Worm (Caenorhabditis elegans) whole organism, mixed stage, embryonic: ENCODE measurements around the gene apd-3.
A peak's percentile ranks its signal among the peaks of the same experiment; 100 is the strongest.

Source experiments
- M03D4.4 ChIP-seq: sonication (generic microtip); optimal IDR thresholded peaks from 2 replicates; lab custom pipeline; 2017; ENCODE audit warnings: mild to moderate bottlenecking, missing genetic modification characterization, missing compliant biosample characterization
- bed-3 ChIP-seq: fragments of 200-800 bp; sonication (Bioruptor generic); optimal IDR thresholded peaks from 3 replicates; lab custom pipeline; 2018; ENCODE audit warnings: mild to moderate bottlenecking, missing genetic modification characterization, moderate library complexity, missing compliant biosample characterization
- blmp-1 ChIP-seq: fragments of 150-350 bp; optimal IDR thresholded peaks from 2 replicates; lab custom pipeline; 2014; ENCODE audit warnings: missing biosample characterization, missing genetic modification characterization
- ceh-39 ChIP-seq: fragments of 150-350 bp; optimal IDR thresholded peaks from 2 replicates; lab custom pipeline; 2014; ENCODE audit warnings: missing biosample characterization, missing genetic modification characterization
- ceh-43 ChIP-seq: fragments of 200-800 bp; sonication (Bioruptor generic); optimal IDR thresholded peaks from 2 replicates; lab custom pipeline; 2018; ENCODE audit warnings: mild to moderate bottlenecking, missing genetic modification characterization, moderate library complexity, missing compliant biosample characterization
- ceh-83 ChIP-seq: fragments of 200-800 bp; sonication (Bioruptor generic); optimal IDR thresholded peaks from 2 replicates; lab custom pipeline; 2018; ENCODE audit warnings: mild to moderate bottlenecking, missing genetic modification characterization, missing compliant biosample characterization
- ces-1 ChIP-seq: fragments of 150-350 bp; optimal IDR thresholded peaks from 2 replicates; lab custom pipeline; 2014; ENCODE audit warnings: missing biosample characterization, missing genetic modification reagents, missing genetic modification characterization
- cnd-1 ChIP-seq: fragments of 200-800 bp; sonication (Bioruptor generic); optimal IDR thresholded peaks from 2 replicates; lab custom pipeline; 2018; ENCODE audit warnings: mild to moderate bottlenecking, missing genetic modification characterization, missing compliant biosample characterization
- drap-1 ChIP-seq: fragments of 200-800 bp; sonication (Bioruptor generic); optimal IDR thresholded peaks from 3 replicates; lab custom pipeline; 2018; ENCODE audit warnings: mild to moderate bottlenecking, missing genetic modification characterization, missing compliant biosample characterization
- elt-1 ChIP-seq: sonication (generic microtip); optimal IDR thresholded peaks from 2 replicates; lab custom pipeline; 2017; ENCODE audit warnings: missing genetic modification characterization, mild to moderate bottlenecking, missing compliant biosample characterization, antibody characterized with exemption, moderate library complexity, borderline replicate concordance; ENCODE audit not compliant: insufficient read depth
- elt-3 ChIP-seq: fragments of 150-350 bp; optimal IDR thresholded peaks from 2 replicates; lab custom pipeline; 2014; ENCODE audit warnings: missing biosample characterization, missing genetic modification characterization
- ham-2 ChIP-seq: fragments of 200-800 bp; sonication (Bioruptor generic); optimal IDR thresholded peaks from 2 replicates; lab custom pipeline; 2018; ENCODE audit warnings: mild to moderate bottlenecking, missing genetic modification characterization, missing compliant biosample characterization
- hlh-1 ChIP-seq: fragments of 150-350 bp; optimal IDR thresholded peaks from 2 replicates; lab custom pipeline; 2014; ENCODE audit warnings: missing biosample characterization, missing genetic modification reagents, missing genetic modification characterization
- lin-13 ChIP-seq: fragments of 150-350 bp; optimal IDR thresholded peaks from 2 replicates; lab custom pipeline; 2014; ENCODE audit warnings: missing biosample characterization, missing genetic modification characterization
- lin-32 ChIP-seq: fragments of 200-800 bp; sonication (Bioruptor generic); optimal IDR thresholded peaks from 2 replicates; lab custom pipeline; 2018; ENCODE audit warnings: mild to moderate bottlenecking, missing genetic modification characterization, missing compliant biosample characterization
- lsy-2 ChIP-seq: fragments of 150-350 bp; optimal IDR thresholded peaks from 2 replicates; lab custom pipeline; 2014; ENCODE audit warnings: missing biosample characterization, missing genetic modification characterization
- mab-5 ChIP-seq: fragments of 150-350 bp; optimal IDR thresholded peaks from 2 replicates; lab custom pipeline; 2014; ENCODE audit warnings: missing biosample characterization, missing genetic modification characterization
- mep-1 ChIP-seq: fragments of 150-350 bp; optimal IDR thresholded peaks from 2 replicates; lab custom pipeline; 2017; ENCODE audit warnings: missing biosample characterization, missing genetic modification reagents, missing genetic modification characterization, inconsistent platforms
- mls-2 ChIP-seq: sonication (generic microtip); optimal IDR thresholded peaks from 2 replicates; lab custom pipeline; 2016; ENCODE audit warnings: mild to moderate bottlenecking, missing genetic modification characterization, moderate library complexity, missing compliant biosample characterization
- nhr-12 ChIP-seq: fragments of 150-350 bp; optimal IDR thresholded peaks from 2 replicates; lab custom pipeline; 2014; ENCODE audit warnings: missing biosample characterization, missing genetic modification characterization
- nhr-2 ChIP-seq: fragments of 150-350 bp; optimal IDR thresholded peaks from 2 replicates; lab custom pipeline; 2014; ENCODE audit warnings: missing biosample characterization, missing genetic modification characterization
- nhr-237 ChIP-seq: fragments of 150-350 bp; optimal IDR thresholded peaks from 2 replicates; lab custom pipeline; 2014; ENCODE audit warnings: missing biosample characterization, missing genetic modification characterization
- nhr-28 ChIP-seq: fragments of 150-350 bp; optimal IDR thresholded peaks from 2 replicates; lab custom pipeline; 2014; ENCODE audit warnings: missing biosample characterization, missing genetic modification characterization
- pha-4 ChIP-seq: fragments of 150-350 bp; optimal IDR thresholded peaks from 2 replicates; lab custom pipeline; 2018; ENCODE audit warnings: missing biosample characterization, missing genetic modification reagents, missing genetic modification characterization
- sem-2 ChIP-seq: fragments of 200-800 bp; sonication (Bioruptor generic); optimal IDR thresholded peaks from 2 replicates; lab custom pipeline; 2018; ENCODE audit warnings: mild to moderate bottlenecking, missing genetic modification characterization, missing compliant biosample characterization
- snpc-4 ChIP-seq: fragments of 150-350 bp; optimal IDR thresholded peaks from 2 replicates; lab custom pipeline; 2014; ENCODE audit warnings: missing biosample characterization, missing genetic modification characterization
- sptf-1 ChIP-seq: sonication (generic microtip); optimal IDR thresholded peaks from 2 replicates; lab custom pipeline; 2017; ENCODE audit warnings: mild to moderate bottlenecking, missing genetic modification characterization, moderate library complexity, missing compliant biosample characterization
- tbx-8 ChIP-seq: fragments of 200-800 bp; sonication (Bioruptor generic); optimal IDR thresholded peaks from 2 replicates; lab custom pipeline; 2018; ENCODE audit warnings: mild to moderate bottlenecking, missing genetic modification characterization, moderate library complexity, missing compliant biosample characterization
- unc-120 ChIP-seq: sonication (generic microtip); optimal IDR thresholded peaks from 2 replicates; lab custom pipeline; 2017; ENCODE audit warnings: missing genetic modification characterization, missing compliant biosample characterization; ENCODE audit not compliant: poor library complexity, severe bottlenecking
- unc-39 ChIP-seq: fragments of 150-350 bp; optimal IDR thresholded peaks from 2 replicates; lab custom pipeline; 2014; ENCODE audit warnings: missing biosample characterization, missing genetic modification characterization
- unc-62 ChIP-seq: fragments of 150-350 bp; optimal IDR thresholded peaks from 2 replicates; lab custom pipeline; 2014; ENCODE audit warnings: missing biosample characterization, missing genetic modification reagents, missing genetic modification characterization
- ztf-11 ChIP-seq: fragments of 150-350 bp; optimal IDR thresholded peaks from 2 replicates; lab custom pipeline; 2014; ENCODE audit warnings: missing biosample characterization, missing genetic modification characterization

The apd-3 gene

ce11 chrII:3567576-3567975 lies 21.3 kb upstream of the apd-3 start:
- TF ChIP-seq sem-2 (GFP tag; lab: Kevin White, UChicago) (peak; percentile 59), cnd-1 (tag; lab: Kevin White, UChicago) (peak; percentile 72), M03D4.4 (tag; lab: Kevin White, UChicago) (peak; percentile 68), drap-1 (GFP tag; lab: Kevin White, UChicago) (peak; percentile 52), sptf-1 (tag; lab: Kevin White, UChicago) (peak; percentile 58), ceh-43 (GFP tag; lab: Kevin White, UChicago) (peak; percentile 39), mls-2 (peak; percentile 4), lin-13 (tag; lab: Kevin White, UChicago) (peak; percentile 8), bed-3 (GFP tag; lab: Kevin White, UChicago) (peak; percentile 56), unc-120 (tag; lab: Kevin White, UChicago) (peak; percentile 60), ceh-83 (GFP tag; lab: Kevin White, UChicago) (peak; percentile 85), tbx-8 (peak; percentile 18), ham-2 (GFP tag; lab: Kevin White, UChicago) (peak; percentile 41)

ce11 chrII:3567066-3567465 lies 20.8 kb upstream of the apd-3 start:
- TF ChIP-seq lsy-2 (tag; lab: Kevin White, UChicago) (no peak), unc-62 (GFP tag; lab: Kevin White, UChicago) (no peak), hlh-1 (tag; lab: Kevin White, UChicago) (no peak), pha-4 (tag; lab: Kevin White, UChicago) (no peak), M03D4.4 (tag; lab: Kevin White, UChicago) (no peak), lin-32 (GFP tag; lab: Kevin White, UChicago) (no peak), nhr-237 (tag; lab: Kevin White, UChicago) (no peak), unc-39 (tag; lab: Kevin White, UChicago) (no peak), elt-1 (tag; lab: Kevin White, UChicago) (no peak), ceh-39 (tag; lab: Kevin White, UChicago) (no peak), nhr-2 (no peak), sptf-1 (tag; lab: Kevin White, UChicago) (no peak), ces-1 (GFP tag; lab: Kevin White, UChicago) (no peak), ztf-11 (tag; lab: Kevin White, UChicago) (no peak), mab-5 (tag; lab: Kevin White, UChicago) (no peak), mls-2 (no peak), blmp-1 (no peak), unc-120 (tag; lab: Kevin White, UChicago) (no peak), drap-1 (GFP tag; lab: Kevin White, UChicago) (no peak), cnd-1 (tag; lab: Kevin White, UChicago) (no peak)

- TF ChIP-seq ztf-11 (tag; lab: Kevin White, UChicago) = no peak
- no peak for TF ChIP-seq nhr-2
- TF ChIP-seq cnd-1 (tag; lab: Kevin White, UChicago) = no peak
- no peak for TF ChIP-seq unc-120 (tag; lab: Kevin White, UChicago)
- no peak for TF ChIP-seq elt-1 (tag; lab: Kevin White, UChicago)
- TF ChIP-seq elt-3 (tag; lab: Kevin White, UChicago) = no peak
- TF ChIP-seq pha-4 (tag; lab: Kevin White, UChicago) = no peak
- no peak for TF ChIP-seq M03D4.4 (tag; lab: Kevin White, UChicago)
- no peak for TF ChIP-seq nhr-12
- TF ChIP-seq lin-32 (GFP tag; lab: Kevin White, UChicago) = no peak
- no peak for TF ChIP-seq nhr-28 (tag; lab: Kevin White, UChicago)
- TF ChIP-seq drap-1 (GFP tag; lab: Kevin White, UChicago) = no peak
- TF ChIP-seq sptf-1 (tag; lab: Kevin White, UChicago) = no peak
Observed at ce11 chrII:3562419-3562818, 16.2 kb upstream of the apd-3 start, which contains the start of gene W10G11.3. Gene W10G11.3 (minus strand): TSS chrII:3562519.

- TF ChIP-seq snpc-4 (tag; lab: Kevin White, UChicago) (no peak), nhr-2 (no peak), lin-32 (GFP tag; lab: Kevin White, UChicago) (no peak), mab-5 (tag; lab: Kevin White, UChicago) (no peak), drap-1 (GFP tag; lab: Kevin White, UChicago) (no peak), mep-1 (tag; lab: Kevin White, UChicago) (no peak), nhr-237 (tag; lab: Kevin White, UChicago) (no peak), elt-3 (tag; lab: Kevin White, UChicago) (no peak), pha-4 (tag; lab: Kevin White, UChicago) (no peak)
Observed at ce11 chrII:3561561-3561960, 15.3 kb upstream of the apd-3 start, which contains the start of gene W10G11.2. Gene W10G11.2 (minus strand): TSS chrII:3561661.
